Worm (Caenorhabditis elegans) whole organism, midembryonic: Measurements from ENCODE around the gene abcx-1.

Source experiments
- flt-1 ChIP-seq: fragments of 200-800 bp; sonication (Bioruptor generic); IDR thresholded peaks from 2 replicates; pipeline ENCODE4 v1.3.6; 2022; ENCODE audit warnings: missing genetic modification characterization, missing compliant biosample characterization
- med-1 ChIP-seq: sonication (generic microtip); optimal IDR thresholded peaks from 2 replicates; lab custom pipeline; 2017; ENCODE audit warnings: missing genetic modification characterization, mild to moderate bottlenecking, missing compliant biosample characterization, antibody characterized with exemption, missing genetic modification reagents; ENCODE audit not compliant: insufficient read depth
- ref-1 ChIP-seq: fragments of 200-800 bp; sonication (Bioruptor generic); conservative IDR thresholded peaks from 2 replicates; pipeline ENCODE4 v1.3.6; 2022; ENCODE audit warnings: missing genetic modification reagents, missing genetic modification characterization, missing compliant biosample characterization
- ztf-23 ChIP-seq: fragments of 200-800 bp; sonication (Bioruptor generic); IDR thresholded peaks from 2 replicates; pipeline ENCODE4 v1.3.6; 2022; ENCODE audit warnings: missing genetic modification reagents, missing genetic modification characterization, missing compliant biosample characterization
- ztf-29 ChIP-seq: fragments of 200-800 bp; sonication (Bioruptor generic); IDR thresholded peaks from 2 replicates; pipeline ENCODE4 v1.3.6; 2022; ENCODE audit warnings: missing genetic modification reagents, missing genetic modification characterization, missing compliant biosample characterization

- TF ChIP-seq med-1 (GFP tag; lab: Kevin White, UChicago): no peak
- no peak for TF ChIP-seq ztf-29 (GFP tag; lab: Robert Waterston, UW)
- no peak for TF ChIP-seq ref-1 (GFP tag; lab: Robert Waterston, UW)
- TF ChIP-seq ztf-23 (GFP tag; lab: Robert Waterston, UW): no peak
- no peak for TF ChIP-seq flt-1 (GFP tag; lab: Robert Waterston, UW)
Observed at ce11 chrII:6513911-6514310, 18.1 kb upstream of the abcx-1 start, which contains the start of gene R05G9R.1.
